Fruit fly (Drosophila melanogaster) whole organism, embryonic: ENCODE results near the gene CG5966.

ENCODE experiments used
- Aef1 ChIP-seq: fragments of 200-800 bp; sonication (Bioruptor generic); IDR thresholded peaks from 3 replicates; pipeline ENCODE4 v1.3.6; 2022; ENCODE audit warnings: missing biosample characterization, missing genetic modification characterization
- CG10366 ChIP-seq: fragments of 200-800 bp; sonication (Bioruptor generic); IDR thresholded peaks from 2 replicates; pipeline ENCODE4 v1.3.6; 2022; ENCODE audit warnings: missing biosample characterization, missing genetic modification characterization
- CG10462 ChIP-seq: fragments of 200-800 bp; sonication (Bioruptor generic); optimal IDR thresholded peaks from 2 replicates; lab custom pipeline; 2016; ENCODE audit warnings: missing biosample characterization, missing genetic modification characterization
- CG10979 ChIP-seq: fragments of 200-800 bp; sonication (Bioruptor generic); optimal IDR thresholded peaks from 2 replicates; lab custom pipeline; 2018; ENCODE audit warnings: missing biosample characterization, mild to moderate bottlenecking, missing genetic modification characterization, moderate library complexity
- CG13287 ChIP-seq: fragments of 200-800 bp; sonication (Bioruptor generic); IDR thresholded peaks from 2 replicates; pipeline ENCODE4 v1.3.6; 2022; ENCODE audit warnings: missing biosample characterization, missing genetic modification characterization; ENCODE audit not compliant: partially characterized antibody
- CG15011 ChIP-seq: fragments of 200-800 bp; sonication (Bioruptor generic); optimal IDR thresholded peaks from 3 replicates; lab custom pipeline; 2018; ENCODE audit warnings: missing biosample characterization, mild to moderate bottlenecking, missing genetic modification characterization
- CG15479 ChIP-seq: fragments of 200-800 bp; sonication (Bioruptor generic); optimal IDR thresholded peaks from 3 replicates; lab custom pipeline; 2019; ENCODE audit warnings: missing biosample characterization, mild to moderate bottlenecking, missing genetic modification characterization, moderate library complexity
- CG1602 ChIP-seq: fragments of 200-800 bp; sonication (Bioruptor generic); optimal IDR thresholded peaks from 3 replicates; lab custom pipeline; 2016; ENCODE audit warnings: missing biosample characterization, missing genetic modification characterization
- CG17328 ChIP-seq: fragments of 200-800 bp; sonication (Bioruptor generic); IDR thresholded peaks from 2 replicates; pipeline ENCODE4 v1.3.6; 2022; ENCODE audit warnings: missing biosample characterization, missing genetic modification characterization
- CG17912 ChIP-seq: fragments of 200-800 bp; sonication (Bioruptor generic); optimal IDR thresholded peaks from 2 replicates; lab custom pipeline; 2018; ENCODE audit warnings: missing biosample characterization, mild to moderate bottlenecking, missing genetic modification characterization
- CG18262 ChIP-seq: fragments of 200-800 bp; optimal IDR thresholded peaks from 3 replicates; lab custom pipeline; 2019; ENCODE audit warnings: missing biosample characterization, mild to moderate bottlenecking, missing genetic modification characterization, moderate library complexity
- CG18599 ChIP-seq: fragments of 200-800 bp; sonication (Bioruptor generic); optimal IDR thresholded peaks from 3 replicates; lab custom pipeline; 2017; ENCODE audit warnings: missing biosample characterization, missing genetic modification characterization, mild to moderate bottlenecking, moderate library complexity, missing genetic modification reagents
- CG2712 ChIP-seq: fragments of 200-800 bp; optimal IDR thresholded peaks from 3 replicates; lab custom pipeline; 2019; ENCODE audit warnings: missing biosample characterization, mild to moderate bottlenecking, missing genetic modification characterization, moderate library complexity
- CG31441 ChIP-seq: fragments of 200-800 bp; sonication (Bioruptor generic); IDR thresholded peaks from 2 replicates; pipeline ENCODE4 v1.3.6; 2022; ENCODE audit warnings: missing biosample characterization, missing genetic modification characterization
- CG3847 ChIP-seq: fragments of 200-800 bp; sonication (Bioruptor generic); IDR thresholded peaks from 2 replicates; pipeline ENCODE4 v1.3.6; 2022; ENCODE audit warnings: missing biosample characterization, missing genetic modification characterization
- CG3995 ChIP-seq: fragments of 200-800 bp; sonication (Bioruptor generic); optimal IDR thresholded peaks from 3 replicates; lab custom pipeline; 2016; ENCODE audit warnings: missing biosample characterization, missing genetic modification characterization
- CG42726 ChIP-seq: fragments of 200-800 bp; sonication (Bioruptor generic); IDR thresholded peaks from 2 replicates; pipeline ENCODE4 v1.3.6; 2022; ENCODE audit warnings: missing biosample characterization, missing genetic modification characterization; ENCODE audit not compliant: partially characterized antibody
- CG4360 ChIP-seq: fragments of 200-800 bp; sonication (Bioruptor generic); IDR thresholded peaks from 2 replicates; pipeline ENCODE4 v1.3.6; 2022; ENCODE audit warnings: missing biosample characterization, missing genetic modification characterization
- CG7357 ChIP-seq: fragments of 200-800 bp; sonication (Bioruptor generic); IDR thresholded peaks from 3 replicates; pipeline ENCODE4 v1.3.6; 2022; ENCODE audit warnings: missing biosample characterization, missing genetic modification characterization
- CG7745 ChIP-seq: fragments of 200-800 bp; sonication (Bioruptor generic); optimal IDR thresholded peaks from 2 replicates; lab custom pipeline; 2018; ENCODE audit warnings: missing biosample characterization, mild to moderate bottlenecking, missing genetic modification characterization, moderate library complexity
- CG9609 ChIP-seq: fragments of 200-800 bp; sonication (Bioruptor generic); optimal IDR thresholded peaks from 3 replicates; lab custom pipeline; 2016; ENCODE audit warnings: missing biosample characterization, missing genetic modification characterization
- Deaf1 ChIP-seq: fragments of 200-800 bp; optimal IDR thresholded peaks from 3 replicates; lab custom pipeline; 2019; ENCODE audit warnings: missing biosample characterization, mild to moderate bottlenecking, missing genetic modification characterization, moderate library complexity
- Dek ChIP-seq: fragments of 200-800 bp; sonication (Bioruptor generic); optimal IDR thresholded peaks from 3 replicates; lab custom pipeline; 2019; ENCODE audit warnings: missing biosample characterization, mild to moderate bottlenecking, missing genetic modification characterization, moderate library complexity
- HmgD ChIP-seq: fragments of 200-800 bp; sonication (Bioruptor generic); optimal IDR thresholded peaks from 3 replicates; lab custom pipeline; 2016; ENCODE audit warnings: missing biosample characterization, missing genetic modification characterization
- Hr51 ChIP-seq, 2 experiments: fragments of 200-800 bp; sonication (Bioruptor generic); optimal IDR thresholded peaks; 2 replicates in 1 of 2; 3 replicates in 1 of 2; lab custom pipeline; 2016 to 2018; ENCODE audit warnings: missing biosample characterization in 2 of 2, missing genetic modification characterization in 2 of 2, mild to moderate bottlenecking in 1 of 2, moderate library complexity in 1 of 2
- Lhr ChIP-seq: fragments of 200-800 bp; sonication (Bioruptor generic); optimal IDR thresholded peaks from 3 replicates; lab custom pipeline; 2017; ENCODE audit warnings: mild to moderate bottlenecking, missing biosample characterization, missing genetic modification reagents, missing genetic modification characterization
- PHDP ChIP-seq: fragments of 200-800 bp; sonication (Bioruptor generic); optimal IDR thresholded peaks from 3 replicates; lab custom pipeline; 2018; ENCODE audit warnings: missing biosample characterization, mild to moderate bottlenecking, missing genetic modification characterization, moderate library complexity
- Six4 ChIP-seq: fragments of 200-800 bp; sonication (Bioruptor generic); optimal IDR thresholded peaks from 2 replicates; lab custom pipeline; 2016; ENCODE audit warnings: missing biosample characterization, missing genetic modification characterization
- Vsx1 ChIP-seq: fragments of 200-800 bp; sonication (Bioruptor generic); optimal IDR thresholded peaks from 2 replicates; lab custom pipeline; 2017; ENCODE audit warnings: missing biosample characterization, mild to moderate bottlenecking, missing genetic modification characterization, missing genetic modification reagents
- ac ChIP-seq: fragments of 200-800 bp; sonication (Bioruptor generic); optimal IDR thresholded peaks from 3 replicates; lab custom pipeline; 2017; ENCODE audit warnings: missing biosample characterization, mild to moderate bottlenecking, missing genetic modification characterization
- amos ChIP-seq: fragments of 200-800 bp; sonication (Bioruptor generic); IDR thresholded peaks from 2 replicates; pipeline ENCODE4 v1.3.6; 2022; ENCODE audit warnings: missing biosample characterization, missing genetic modification characterization; ENCODE audit not compliant: partially characterized antibody
- ap ChIP-seq: fragments of 200-800 bp; sonication (Bioruptor generic); IDR thresholded peaks from 2 replicates; pipeline ENCODE4 v1.3.6; 2022; ENCODE audit warnings: missing biosample characterization, missing genetic modification characterization
- bbx ChIP-seq: fragments of 200-800 bp; sonication (Bioruptor generic); IDR thresholded peaks from 2 replicates; pipeline ENCODE4 v1.3.6; 2022; ENCODE audit warnings: missing biosample characterization, missing genetic modification characterization; ENCODE audit not compliant: partially characterized antibody
- bsh ChIP-seq, 2 experiments: fragments of 200-800 bp; sonication (Bioruptor generic); optimal IDR thresholded peaks; 2 replicates each; lab custom pipeline; 2017 to 2018; ENCODE audit warnings: mild to moderate bottlenecking in 2 of 2, missing biosample characterization in 2 of 2, missing genetic modification characterization in 2 of 2, moderate library complexity in 1 of 2
- chinmo ChIP-seq: fragments of 200-800 bp; sonication (Bioruptor generic); IDR thresholded peaks from 4 replicates; pipeline ENCODE4 v1.3.6; 2022; ENCODE audit warnings: missing biosample characterization, missing genetic modification characterization; ENCODE audit not compliant: partially characterized antibody
- chn ChIP-seq: fragments of 200-800 bp; sonication (Bioruptor generic); optimal IDR thresholded peaks from 2 replicates; lab custom pipeline; 2016; ENCODE audit warnings: missing biosample characterization, missing genetic modification characterization
- ci ChIP-seq: fragments of 200-800 bp; sonication (Bioruptor generic); IDR thresholded peaks from 3 replicates; pipeline ENCODE4 v1.3.6; 2022; ENCODE audit warnings: missing biosample characterization, missing genetic modification characterization
- dmrt99B ChIP-seq: fragments of 200-800 bp; sonication (Bioruptor generic); optimal IDR thresholded peaks from 2 replicates; lab custom pipeline; 2018; ENCODE audit warnings: missing biosample characterization, mild to moderate bottlenecking, missing genetic modification characterization, moderate library complexity
- exex ChIP-seq: fragments of 200-800 bp; sonication (Bioruptor generic); optimal IDR thresholded peaks from 4 replicates; lab custom pipeline; 2018; ENCODE audit warnings: missing biosample characterization, mild to moderate bottlenecking, missing genetic modification characterization, moderate library complexity
- fd96Cb ChIP-seq: fragments of 200-800 bp; sonication (Bioruptor generic); optimal IDR thresholded peaks from 2 replicates; lab custom pipeline; 2018; ENCODE audit warnings: missing biosample characterization, mild to moderate bottlenecking, missing genetic modification characterization, moderate library complexity
- h ChIP-seq: fragments of >200 bp; optimal IDR thresholded peaks from 2 replicates; lab custom pipeline; 2017
- hth ChIP-seq: fragments of >200 bp; optimal IDR thresholded peaks from 2 replicates; lab custom pipeline; 2017; ENCODE audit warnings: inconsistent platforms
- insv ChIP-seq, 2 experiments: fragments of 200-800 bp; sonication (Bioruptor generic); optimal IDR thresholded peaks; 3 replicates each; lab custom pipeline; 2016 to 2018; ENCODE audit warnings: missing biosample characterization in 2 of 2, missing genetic modification characterization in 2 of 2
- kni ChIP-seq: fragments of 200-800 bp; sonication (Bioruptor generic); optimal IDR thresholded peaks from 3 replicates; lab custom pipeline; 2017; ENCODE audit warnings: mild to moderate bottlenecking, missing biosample characterization, missing genetic modification reagents, missing genetic modification characterization
- lab ChIP-seq: fragments of 200-800 bp; sonication (Bioruptor generic); optimal IDR thresholded peaks from 3 replicates; lab custom pipeline; 2017; ENCODE audit warnings: missing biosample characterization, missing genetic modification characterization, mild to moderate bottlenecking, moderate library complexity, missing genetic modification reagents
- schlank ChIP-seq: fragments of 200-800 bp; sonication (Bioruptor generic); optimal IDR thresholded peaks from 2 replicates; lab custom pipeline; 2018; ENCODE audit warnings: missing biosample characterization, mild to moderate bottlenecking, missing genetic modification characterization
- sens-2 ChIP-seq: fragments of 200-800 bp; sonication (Bioruptor generic); IDR thresholded peaks from 2 replicates; pipeline ENCODE4 v1.3.6; 2022; ENCODE audit warnings: missing biosample characterization, missing genetic modification characterization
- sug ChIP-seq: fragments of 200-800 bp; optimal IDR thresholded peaks from 2 replicates; lab custom pipeline; 2019; ENCODE audit warnings: missing biosample characterization, mild to moderate bottlenecking, missing genetic modification characterization, moderate library complexity
- tup ChIP-seq: fragments of 200-800 bp; sonication (Bioruptor generic); optimal IDR thresholded peaks from 2 replicates; lab custom pipeline; 2016; ENCODE audit warnings: missing biosample characterization, mild to moderate bottlenecking, missing genetic modification characterization, moderate library complexity
- wor ChIP-seq: fragments of 200-800 bp; sonication (Bioruptor generic); IDR thresholded peaks from 2 replicates; pipeline ENCODE4 v1.3.6; 2022; ENCODE audit warnings: missing biosample characterization, missing genetic modification characterization
- yki ChIP-seq: fragments of >200 bp; optimal IDR thresholded peaks from 3 replicates; lab custom pipeline; 2018

Gene CG5966

dm6 chrX:5992141-5992540, 3.5 kb downstream of the CG5966 start (continued):
- TF ChIP-seq CG3847 (GFP tag; lab: Robert Waterston, UW) (no peak), HmgD (no peak), sens-2 (no peak), exex (tag; lab: Kevin White, UChicago) (no peak), lab (no peak), ap (GFP tag; lab: Robert Waterston, UW) (no peak), Vsx1 (GFP tag; lab: Kevin White, UChicago) (peak; percentile 95), fd96Cb (tag; lab: Kevin White, UChicago) (no peak), chinmo (GFP tag; lab: Robert Waterston, UW) (no peak), bbx (GFP tag; lab: Robert Waterston, UW) (no peak), CG10366 (GFP tag; lab: Robert Waterston, UW) (0 out of 2 replicates have a peak, but pooled peaks have one; percentile 8), CG10979 (tag; lab: Kevin White, UChicago) (peak; percentile 15), ci (GFP tag; lab: Robert Waterston, UW) (0 out of 3 replicates have a peak, but pooled peaks have one; percentile 42), ac (no peak), CG2712 (tag; lab: Kevin White, UChicago) (peak; percentile 10), Six4 (GFP tag; lab: Kevin White, UChicago) (no peak), kni (no peak), wor (GFP tag; lab: Robert Waterston, UW) (no peak), amos (peak; percentile 22; the same call in 1 of the 2 replicates), CG31441 (no peak), PHDP (tag; lab: Kevin White, UChicago) (no peak), Hr51 (GFP tag; optimal IDR thresholded peaks at IDR 0.05; lab: Kevin White, UChicago) (peak in 1 of 2 experiments; percentile 22), h (lab: Kevin White, UChicago) (no peak), yki (lab: Kevin White, UChicago) (peak; percentile 18), dmrt99B (tag; lab: Kevin White, UChicago) (no peak), CG7745 (tag; lab: Kevin White, UChicago) (peak; percentile 85), insv (GFP tag; optimal IDR thresholded peaks at IDR 0.05; lab: Kevin White, UChicago) (no peak), chn (GFP tag; lab: Kevin White, UChicago) (no peak), Deaf1 (tag; lab: Kevin White, UChicago) (no peak), Dek (peak; percentile 3), hth (lab: Kevin White, UChicago) (no peak), CG9609 (GFP tag; lab: Kevin White, UChicago) (no peak), CG17912 (peak; percentile 12), CG10462 (no peak), CG1602 (GFP tag; lab: Kevin White, UChicago) (no peak), Aef1 (no peak), CG18599 (no peak), CG18262 (tag; lab: Kevin White, UChicago) (no peak), sug (no peak), CG17328 (GFP tag; lab: Robert Waterston, UW) (no peak), CG4360 (no peak), Lhr (GFP tag; lab: Kevin White, UChicago) (peak; percentile 44), CG15011 (GFP tag; lab: Kevin White, UChicago) (no peak), tup (GFP tag; lab: Kevin White, UChicago) (no peak), schlank (no peak), CG42726 (GFP tag; lab: Robert Waterston, UW) (peak; percentile 61; the same call in 1 of the 2 replicates), CG7357 (GFP tag; lab: Robert Waterston, UW) (no peak), CG3995 (GFP tag; lab: Kevin White, UChicago) (no peak), CG15479 (GFP tag; lab: Kevin White, UChicago) (peak; percentile 73), CG13287 (GFP tag; lab: Robert Waterston, UW) (peak; percentile 8; the same call in 1 of the 2 replicates), bsh (GFP tag; optimal IDR thresholded peaks at IDR 0.05; lab: Kevin White, UChicago) (peak in 1 of 2 experiments; percentile 7)
